Worm (Caenorhabditis elegans) whole organism, L1 larva: Measurements from ENCODE around the gene T12D8.5.

Source experiments
- efl-1 ChIP-seq, 4 experiments: fragments of 150-350 bp; optimal IDR thresholded peaks in 3 of 4; peaks in 1 of 4; 1 replicate in 1 of 4; 2 replicates in 3 of 4; lab custom pipeline; 2014; ENCODE audit warnings: missing biosample characterization in 2 of 4, missing genetic modification characterization in 2 of 4, missing genetic modification reagents in 2 of 4
- lin-13 ChIP-seq: fragments of 150-350 bp; optimal IDR thresholded peaks from 2 replicates; lab custom pipeline; 2014; ENCODE audit warnings: missing biosample characterization, missing genetic modification reagents, missing genetic modification characterization
- lin-39 ChIP-seq: fragments of 150-350 bp; optimal IDR thresholded peaks from 2 replicates; lab custom pipeline; 2014; ENCODE audit warnings: missing biosample characterization, missing genetic modification reagents, missing genetic modification characterization
- lsy-2 ChIP-seq, 2 experiments: fragments of 150-350 bp; optimal IDR thresholded peaks; 2 replicates each; lab custom pipeline; 2014; ENCODE audit warnings: missing biosample characterization in 2 of 2, missing genetic modification characterization in 2 of 2
- nhr-11 ChIP-seq: fragments of 150-350 bp; optimal IDR thresholded peaks from 2 replicates; lab custom pipeline; 2014; ENCODE audit warnings: missing biosample characterization, missing genetic modification characterization
- nhr-237 ChIP-seq: fragments of 150-350 bp; optimal IDR thresholded peaks from 2 replicates; lab custom pipeline; 2014; ENCODE audit warnings: missing biosample characterization, missing genetic modification characterization
- nhr-77 ChIP-seq: fragments of 150-350 bp; optimal IDR thresholded peaks from 2 replicates; lab custom pipeline; 2014; ENCODE audit warnings: missing biosample characterization, missing genetic modification characterization
- unc-130 ChIP-seq: fragments of 150-350 bp; optimal IDR thresholded peaks from 2 replicates; lab custom pipeline; 2017; ENCODE audit warnings: missing biosample characterization, missing genetic modification characterization, inconsistent platforms
- unc-62 ChIP-seq: fragments of 150-350 bp; optimal IDR thresholded peaks from 2 replicates; lab custom pipeline; 2014; ENCODE audit warnings: missing biosample characterization, missing genetic modification reagents, missing genetic modification characterization

ce11 chrIII:13614751-13615150 is 11.8 kb downstream of the T12D8.5 start:
- TF ChIP-seq nhr-77 (no peak), lin-13 (GFP tag; lab: Kevin White, UChicago) (no peak), nhr-237 (tag; lab: Kevin White, UChicago) (no peak), nhr-11 (tag; lab: Kevin White, UChicago) (no peak), efl-1 (optimal IDR thresholded peaks at IDR 0.05; lab: Kevin White, UChicago) (no peak), efl-1 (GFP tag; optimal IDR thresholded peaks at IDR 0.05 in 1 of 2; lab: Kevin White, UChicago) (no peak), lsy-2 (tag; optimal IDR thresholded peaks at IDR 0.05; lab: Kevin White, UChicago) (no peak), unc-130 (tag; lab: Kevin White, UChicago) (no peak), lin-39 (no peak), unc-62 (GFP tag; lab: Kevin White, UChicago) (no peak)
